Worm (Caenorhabditis elegans) whole organism, young adult: Measurements from ENCODE around the gene Y9C9A.8.

ENCODE experiments used
- B0035.1 ChIP-seq: sonication (generic microtip); optimal IDR thresholded peaks from 2 replicates; lab custom pipeline; 2016; ENCODE audit warnings: missing genetic modification characterization, mild to moderate bottlenecking, missing compliant biosample characterization, missing genotype, missing genetic modification reagents
- B0261.1 ChIP-seq: sonication (generic microtip); optimal IDR thresholded peaks from 2 replicates; lab custom pipeline; 2016; ENCODE audit warnings: mild to moderate bottlenecking, missing genetic modification characterization, moderate library complexity, missing compliant biosample characterization
- B0336.3 ChIP-seq: fragments of 200-800 bp; sonication (Bioruptor generic); IDR thresholded peaks from 2 replicates; pipeline ENCODE4 v1.3.6; 2022; ENCODE audit warnings: missing genetic modification characterization, missing compliant biosample characterization
- F23B12.7 ChIP-seq: sonication (generic microtip); optimal IDR thresholded peaks from 2 replicates; lab custom pipeline; 2017; ENCODE audit warnings: missing genetic modification characterization, mild to moderate bottlenecking, missing compliant biosample characterization, antibody characterized with exemption, moderate library complexity; ENCODE audit not compliant: insufficient read depth
- F49E8.2 ChIP-seq: sonication (generic microtip); optimal IDR thresholded peaks from 3 replicates; lab custom pipeline; 2017; ENCODE audit warnings: missing genetic modification characterization, mild to moderate bottlenecking, missing compliant biosample characterization, antibody characterized with exemption, moderate library complexity; ENCODE audit not compliant: insufficient read depth
- F57A8.1 ChIP-seq: fragments of 200-800 bp; sonication (Bioruptor generic); optimal IDR thresholded peaks from 2 replicates; lab custom pipeline; 2018; ENCODE audit warnings: mild to moderate bottlenecking, missing genetic modification characterization, moderate library complexity, missing compliant biosample characterization
- K11D2.4 ChIP-seq: fragments of 200-800 bp; sonication (Bioruptor generic); IDR thresholded peaks from 2 replicates; pipeline ENCODE4 v1.3.6; 2022; ENCODE audit warnings: missing genetic modification reagents, missing genetic modification characterization, missing compliant biosample characterization
- T07F8.4 ChIP-seq: sonication (generic microtip); optimal IDR thresholded peaks from 2 replicates; lab custom pipeline; 2016; ENCODE audit warnings: mild to moderate bottlenecking, missing genetic modification characterization, moderate library complexity, missing compliant biosample characterization
- Y67H2A.10 ChIP-seq: fragments of 200-800 bp; sonication (Bioruptor generic); conservative IDR thresholded peaks from 2 replicates; pipeline ENCODE4 v1.3.6; 2022; ENCODE audit warnings: missing genetic modification reagents, missing genetic modification characterization, missing compliant biosample characterization
- ZK185.1 ChIP-seq: sonication (generic microtip); optimal IDR thresholded peaks from 2 replicates; lab custom pipeline; 2016; ENCODE audit warnings: mild to moderate bottlenecking, missing genetic modification characterization, missing compliant biosample characterization; ENCODE audit not compliant: poor library complexity, severe bottlenecking
- aptf-2 ChIP-seq: fragments of 200-800 bp; sonication (Bioruptor generic); conservative IDR thresholded peaks from 2 replicates; pipeline ENCODE4 v1.3.6; 2022; ENCODE audit warnings: missing genetic modification reagents, missing genetic modification characterization, missing compliant biosample characterization
- attf-3 ChIP-seq: fragments of 200-800 bp; sonication (Bioruptor generic); conservative IDR thresholded peaks from 2 replicates; pipeline ENCODE4 v1.3.6; 2022; ENCODE audit warnings: missing genetic modification reagents, missing genetic modification characterization, missing compliant biosample characterization
- attf-6 ChIP-seq: fragments of 200-800 bp; sonication (Bioruptor generic); IDR thresholded peaks from 2 replicates; pipeline ENCODE4 v1.3.6; 2022; ENCODE audit warnings: missing genetic modification reagents, missing genetic modification characterization, missing compliant biosample characterization
- ceh-58 ChIP-seq: fragments of 200-800 bp; sonication (Bioruptor generic); IDR thresholded peaks from 2 replicates; pipeline ENCODE4 v1.3.6; 2022; ENCODE audit warnings: missing genetic modification characterization, missing compliant biosample characterization
- chd-7 ChIP-seq: sonication (generic microtip); optimal IDR thresholded peaks from 2 replicates; lab custom pipeline; 2016; ENCODE audit warnings: mild to moderate bottlenecking, missing genetic modification characterization, moderate library complexity, missing compliant biosample characterization
- dpff-1 ChIP-seq: sonication (generic microtip); optimal IDR thresholded peaks from 2 replicates; lab custom pipeline; 2017; ENCODE audit warnings: mild to moderate bottlenecking, missing genetic modification characterization, missing compliant biosample characterization
- dpl-1 ChIP-seq: fragments of 150-350 bp; optimal IDR thresholded peaks from 2 replicates; lab custom pipeline; 2014; ENCODE audit warnings: missing biosample characterization, missing genetic modification reagents, missing genetic modification characterization
- efl-1 ChIP-seq: fragments of 150-350 bp; optimal IDR thresholded peaks from 2 replicates; lab custom pipeline; 2014; ENCODE audit warnings: missing biosample characterization, missing genetic modification reagents, missing genetic modification characterization
- gei-17 ChIP-seq: fragments of 200-800 bp; sonication (Bioruptor generic); optimal IDR thresholded peaks from 2 replicates; lab custom pipeline; 2018; ENCODE audit warnings: mild to moderate bottlenecking, missing genetic modification characterization, missing compliant biosample characterization
- hlh-12 ChIP-seq: sonication (generic microtip); optimal IDR thresholded peaks from 2 replicates; lab custom pipeline; 2016; ENCODE audit warnings: missing genetic modification characterization, missing compliant biosample characterization
- hlh-26 ChIP-seq: fragments of 200-800 bp; sonication (Bioruptor generic); conservative IDR thresholded peaks from 2 replicates; pipeline ENCODE4 v1.3.6; 2022; ENCODE audit warnings: missing genetic modification reagents, missing genetic modification characterization, missing compliant biosample characterization
- let-607 ChIP-seq, 2 experiments: fragments of 200-800 bp in 1 of 2; sonication (Bioruptor generic) in 1 of 2; sonication (generic microtip) in 1 of 2; optimal IDR thresholded peaks; 2 replicates each; lab custom pipeline; 2016 to 2018; ENCODE audit warnings: mild to moderate bottlenecking in 2 of 2, missing compliant biosample characterization in 2 of 2, missing genetic modification characterization in 2 of 2, moderate library complexity in 2 of 2, missing genotype in 1 of 2
- madf-3 ChIP-seq: fragments of 200-800 bp; sonication (Bioruptor generic); IDR thresholded peaks from 2 replicates; pipeline ENCODE4 v1.3.6; 2022; ENCODE audit warnings: missing genetic modification reagents, missing genetic modification characterization, missing compliant biosample characterization
- madf-6 ChIP-seq: fragments of 200-800 bp; sonication (Bioruptor generic); IDR thresholded peaks from 2 replicates; pipeline ENCODE4 v1.3.6; 2022; ENCODE audit warnings: missing genetic modification reagents, missing genetic modification characterization, missing compliant biosample characterization
- pbrm-1 ChIP-seq: fragments of 200-800 bp; sonication (Bioruptor generic); IDR thresholded peaks from 2 replicates; pipeline ENCODE4 v1.3.6; 2022; ENCODE audit warnings: missing genetic modification reagents, missing genetic modification characterization, missing compliant biosample characterization
- pha-4 ChIP-seq: fragments of 150-350 bp; sonication (generic microtip); optimal IDR thresholded peaks from 2 replicates; lab custom pipeline; 2014; ENCODE audit warnings: missing biosample characterization, missing genetic modification reagents, missing genetic modification characterization
- rec-8 ChIP-seq, 2 experiments: sonication (generic microtip); optimal IDR thresholded peaks; 2 replicates each; lab custom pipeline; 2016; ENCODE audit warnings: mild to moderate bottlenecking in 2 of 2, missing genetic modification characterization in 2 of 2, missing genetic modification reagents in 2 of 2, missing genotype in 2 of 2, missing biosample characterization in 1 of 2, missing compliant biosample characterization in 1 of 2, moderate library complexity in 1 of 2
- snpc-1.1 ChIP-seq: sonication (generic microtip); optimal IDR thresholded peaks from 2 replicates; lab custom pipeline; 2017; ENCODE audit warnings: missing genetic modification characterization, mild to moderate bottlenecking, missing compliant biosample characterization, antibody characterized with exemption, moderate library complexity, missing genotype, missing genetic modification reagents; ENCODE audit not compliant: insufficient read depth
- snpc-1.3 ChIP-seq: sonication (generic microtip); optimal IDR thresholded peaks from 2 replicates; lab custom pipeline; 2017; ENCODE audit warnings: missing genetic modification characterization, mild to moderate bottlenecking, missing compliant biosample characterization, antibody characterized with exemption, moderate library complexity, missing genotype, missing genetic modification reagents; ENCODE audit not compliant: insufficient read depth
- snpc-3.4 ChIP-seq: sonication (generic microtip); optimal IDR thresholded peaks from 2 replicates; lab custom pipeline; 2017; ENCODE audit warnings: missing genetic modification characterization, mild to moderate bottlenecking, missing compliant biosample characterization, antibody characterized with exemption, moderate library complexity, missing genotype, missing genetic modification reagents
- snpc-4 ChIP-seq, 5 experiments: fragments of 150-350 bp in 1 of 5; sonication (generic microtip) in 4 of 5; optimal IDR thresholded peaks; 2 replicates each; lab custom pipeline; 2014 to 2018; ENCODE audit warnings: missing genetic modification characterization in 5 of 5, missing biosample characterization in 3 of 5, antibody characterized with exemption in 2 of 5, mild to moderate bottlenecking in 2 of 5, missing compliant biosample characterization in 2 of 5, missing genotype in 2 of 5, moderate library complexity in 2 of 5, missing genetic modification reagents in 1 of 5
- sptf-2 ChIP-seq: fragments of 200-800 bp; sonication (Bioruptor generic); optimal IDR thresholded peaks from 2 replicates; lab custom pipeline; 2018; ENCODE audit warnings: mild to moderate bottlenecking, missing genetic modification characterization, missing compliant biosample characterization
- unc-130 ChIP-seq: sonication (generic microtip); optimal IDR thresholded peaks from 2 replicates; lab custom pipeline; 2016; ENCODE audit warnings: missing genetic modification reagents, missing genetic modification characterization, missing compliant biosample characterization
- zim-3 ChIP-seq: sonication (generic microtip); optimal IDR thresholded peaks from 2 replicates; lab custom pipeline; 2017; ENCODE audit warnings: mild to moderate bottlenecking, missing genetic modification characterization, moderate library complexity, missing compliant biosample characterization
- ztf-22 ChIP-seq: fragments of 200-800 bp; sonication (Bioruptor generic); optimal IDR thresholded peaks from 2 replicates; lab custom pipeline; 2018; ENCODE audit warnings: mild to moderate bottlenecking, missing genetic modification characterization, moderate library complexity, missing compliant biosample characterization
- ztf-6 ChIP-seq: fragments of 200-800 bp; sonication (Bioruptor generic); IDR thresholded peaks from 2 replicates; pipeline ENCODE4 v1.3.6; 2022; ENCODE audit warnings: missing genetic modification reagents, missing genetic modification characterization, missing compliant biosample characterization

Y9C9A.8 gene

DNA sequence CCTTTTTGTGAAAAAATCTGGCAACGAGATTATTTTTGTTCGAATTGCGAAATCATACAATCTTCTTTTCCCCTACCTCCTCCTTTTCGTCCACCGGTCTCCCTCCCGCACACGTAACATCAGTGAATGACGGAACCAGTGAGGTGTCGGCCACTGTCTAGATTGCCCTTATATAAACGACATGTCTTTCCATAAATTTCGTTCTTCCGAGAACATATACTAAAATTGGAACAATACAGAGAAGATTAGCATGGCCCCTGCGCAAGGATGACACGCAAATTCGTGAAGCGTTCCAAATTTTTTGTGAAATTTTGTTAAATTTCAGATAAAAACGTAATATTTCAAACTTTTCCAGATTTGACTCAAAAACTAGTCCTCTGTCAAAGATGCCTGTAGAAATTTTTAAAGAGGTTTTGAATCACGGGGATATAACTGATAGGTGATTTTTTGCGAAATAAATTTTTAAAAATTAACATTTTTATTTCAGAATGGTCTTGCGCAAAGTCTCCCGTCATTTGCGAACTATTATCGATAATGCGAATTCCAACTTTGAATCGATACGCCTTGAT lies 693 bp downstream of the Y9C9A.8 start (continued):
- TF ChIP-seq unc-130 (GFP tag; lab: Kevin White, UChicago) (no peak), dpff-1 (tag; lab: Kevin White, UChicago) (no peak), let-607 (tag; optimal IDR thresholded peaks at IDR 0.05; lab: Kevin White, UChicago) (peak in 1 of 2 experiments; percentile 39), B0261.1 (tag; lab: Kevin White, UChicago) (peak; percentile 61), B0035.1 (tag; lab: Kevin White, UChicago) (no peak), pbrm-1 (GFP tag; lab: Robert Waterston, UW) (no peak), ZK185.1 (tag; lab: Kevin White, UChicago) (peak; percentile 19), gei-17 (no peak), snpc-3.4 (tag; lab: Kevin White, UChicago) (peak; percentile 90), F23B12.7 (tag; lab: Kevin White, UChicago) (no peak), chd-7 (tag; lab: Kevin White, UChicago) (no peak), K11D2.4 (GFP tag; lab: Robert Waterston, UW) (no peak), hlh-12 (tag; lab: Kevin White, UChicago) (peak; percentile 56), attf-3 (no peak), efl-1 (GFP tag; lab: Kevin White, UChicago) (no peak), T07F8.4 (tag; lab: Kevin White, UChicago) (peak; percentile 45)
- TF ChIP-seq, all 124 proteins: peak for 37

DNA sequence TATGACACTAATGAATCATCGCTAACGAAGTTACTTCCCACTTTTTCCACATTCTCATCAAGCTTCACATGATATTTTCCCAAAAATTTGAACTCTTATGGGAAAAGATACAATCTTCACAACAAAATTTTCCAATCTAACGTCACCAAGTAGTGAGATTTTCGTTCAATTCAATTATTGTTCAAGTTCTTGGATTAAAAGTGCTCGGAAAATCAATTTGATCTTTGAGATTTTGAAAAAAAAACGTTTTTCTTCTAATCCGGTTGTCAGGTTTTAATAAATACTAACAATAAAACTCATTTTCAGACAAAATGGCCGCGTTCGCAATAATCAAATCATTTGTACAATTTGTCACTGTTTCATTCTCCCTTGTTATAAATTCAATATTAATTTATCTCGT lies 4.0 kb downstream of the Y9C9A.8 start, which contains the start of gene str-153:
str-153 (plus strand) TSS at position 301 of the 400 bp plus-strand sequence.
- no peak for TF ChIP-seq Y67H2A.10 (GFP tag; lab: Robert Waterston, UW)
- no peak for TF ChIP-seq ztf-22
- no peak for TF ChIP-seq unc-130 (GFP tag; lab: Kevin White, UChicago)
- TF ChIP-seq snpc-4 (GFP tag; optimal IDR thresholded peaks at IDR 0.05; lab: Kevin White, UChicago) = no peak
- no peak for TF ChIP-seq snpc-4 (tag; optimal IDR thresholded peaks at IDR 0.05; lab: Kevin White, UChicago)
- no peak for TF ChIP-seq sptf-2 (GFP tag; lab: Kevin White, UChicago)
- TF ChIP-seq rec-8 (tag; optimal IDR thresholded peaks at IDR 0.05; lab: Kevin White, UChicago) = no peak
- no peak for TF ChIP-seq ztf-6 (GFP tag; lab: Robert Waterston, UW)
- no peak for TF ChIP-seq T07F8.4 (tag; lab: Kevin White, UChicago)
- TF ChIP-seq F57A8.1 = no peak
- TF ChIP-seq dpl-1 = no peak
- TF ChIP-seq ceh-58 = no peak
- no peak for TF ChIP-seq zim-3 (tag; lab: Kevin White, UChicago)
- TF ChIP-seq aptf-2 (GFP tag; lab: Robert Waterston, UW) = no peak
- TF ChIP-seq B0261.1 (tag; lab: Kevin White, UChicago) = no peak
- TF ChIP-seq, all 124 proteins: peak for 0

DNA sequence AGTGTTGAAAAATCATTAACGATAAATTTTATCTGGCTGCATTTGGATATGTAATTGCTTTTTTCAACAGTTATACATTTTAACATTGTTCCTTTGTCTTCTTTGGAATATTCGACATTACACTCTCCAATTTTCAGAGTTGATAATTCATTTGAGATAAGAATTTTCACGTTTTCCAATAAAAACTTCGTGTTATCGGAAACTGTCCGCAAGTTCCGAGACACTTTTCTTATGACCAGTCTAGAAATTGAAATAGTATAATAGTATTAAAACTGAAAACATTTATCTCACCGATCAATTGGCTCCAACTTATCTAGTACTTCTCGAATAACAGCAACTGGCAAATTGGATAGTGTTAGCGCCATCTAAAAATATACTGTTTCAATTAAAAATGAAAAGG lies 7.5 kb downstream of the Y9C9A.8 start, which contains the start of gene fbxa-86:
fbxa-86 (minus strand) TSS at position 367 of the 400 bp plus-strand sequence.
- TF ChIP-seq hlh-26 (GFP tag; lab: Robert Waterston, UW) (no peak), T07F8.4 (tag; lab: Kevin White, UChicago) (no peak)
- TF ChIP-seq, all 124 proteins: peak for 0

DNA sequence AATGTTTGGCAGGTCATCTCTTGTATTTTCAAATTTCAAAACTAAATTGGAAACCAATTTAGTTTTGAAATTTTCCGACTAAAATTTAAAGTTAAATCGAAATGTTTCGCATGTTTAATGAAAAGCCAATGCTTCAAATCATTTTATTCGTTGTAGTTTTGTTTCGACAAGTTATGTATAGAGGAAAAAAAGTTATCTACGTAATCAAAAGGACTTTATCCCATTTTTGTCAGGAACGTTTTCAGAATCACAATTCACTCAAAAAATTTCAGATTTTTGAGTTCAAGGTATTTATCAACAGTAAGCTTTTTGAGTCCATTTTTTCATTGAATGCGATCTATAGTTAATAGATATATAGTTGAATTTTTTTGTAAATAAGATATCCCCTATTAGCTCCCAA lies 8.5 kb downstream of the Y9C9A.8 start, which contains the start of gene str-168:
str-168 (plus strand) TSS at position 301 of the 400 bp plus-strand sequence.
- TF ChIP-seq attf-6 (GFP tag; lab: Robert Waterston, UW) (no peak), snpc-1.1 (tag; lab: Kevin White, UChicago) (no peak), snpc-1.3 (tag; lab: Kevin White, UChicago) (no peak), madf-3 (no peak), B0336.3 (GFP tag; lab: Robert Waterston, UW) (no peak), F49E8.2 (tag; lab: Kevin White, UChicago) (no peak), ztf-22 (no peak), K11D2.4 (GFP tag; lab: Robert Waterston, UW) (no peak), madf-6 (GFP tag; lab: Robert Waterston, UW) (no peak), ZK185.1 (tag; lab: Kevin White, UChicago) (no peak), pha-4 (tag; lab: Kevin White, UChicago) (no peak)
